Worm (Caenorhabditis elegans): ENCODE results near the gene R11G1.1.

The R11G1.1 gene

DNA sequence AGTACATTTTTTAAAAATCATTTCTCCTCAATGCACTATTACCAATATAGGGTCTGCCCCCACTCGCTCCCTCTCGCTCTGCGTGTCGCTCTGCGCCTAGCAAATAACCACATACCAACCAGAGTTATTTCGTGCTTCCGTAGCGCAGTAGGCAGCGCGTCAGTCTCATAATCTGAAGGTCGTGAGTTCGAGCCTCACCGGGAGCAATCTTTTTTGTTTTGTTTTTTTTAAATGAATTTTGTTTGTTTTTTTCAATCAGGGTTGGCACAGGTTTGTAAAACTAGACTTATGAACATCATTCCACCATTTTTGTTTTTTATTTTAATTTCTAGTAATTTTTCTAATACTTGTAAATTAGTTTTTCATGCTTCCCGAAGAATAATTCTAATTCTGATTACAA is 38.3 kb downstream of the R11G1.1 start (continued):
- 0 out of 2 replicates have a peak, but pooled peaks have one; percentile 77 for TF ChIP-seq aptf-3 (GFP tag; IDR thresholded peaks at IDR 0.05)
- TF ChIP-seq mxl-1 (tag; optimal IDR thresholded peaks at IDR 0.05): peak; percentile 66
- no peak for TF ChIP-seq dpff-1 (tag; optimal IDR thresholded peaks at IDR 0.05)
- TF ChIP-seq F39B2.1 (GFP tag; IDR thresholded peaks at IDR 0.05): no peak
- no peak for TF ChIP-seq attf-6 (GFP tag; IDR thresholded peaks at IDR 0.05)
- peak; percentile 1 for TF ChIP-seq sptf-2 (GFP tag; optimal IDR thresholded peaks at IDR 0.05)
- TF ChIP-seq B0261.1 (tag; optimal IDR thresholded peaks at IDR 0.05): peak; percentile 98
- peak; percentile 13 for TF ChIP-seq lsl-1 (GFP tag; optimal IDR thresholded peaks at IDR 0.05)
- peak; percentile 86 for TF ChIP-seq ekl-4 (GFP tag; IDR thresholded peaks at IDR 0.05)
- TF ChIP-seq nhr-90 (tag; optimal IDR thresholded peaks at IDR 0.05): peak; percentile 91
- peak; percentile 93 for TF ChIP-seq pbrm-1 (GFP tag; IDR thresholded peaks at IDR 0.05)
- peak; percentile 81 for TF ChIP-seq ZK185.1 (tag; optimal IDR thresholded peaks at IDR 0.05; ENCODE audit: poor library complexity, severe bottlenecking)
- peak; percentile 89 for TF ChIP-seq hmg-1.2 (GFP tag; IDR thresholded peaks at IDR 0.05)
- TF ChIP-seq tbp1 (GFP tag; optimal IDR thresholded peaks at IDR 0.05): peak; percentile 99
- TF ChIP-seq mes-4 (tag; optimal IDR thresholded peaks at IDR 0.05): peak; percentile 48
- no peak for TF ChIP-seq ceh-91 (GFP tag; IDR thresholded peaks at IDR 0.05)
- TF ChIP-seq T07F8.4 (tag; optimal IDR thresholded peaks at IDR 0.05): peak; percentile 71
- TF ChIP-seq F49E8.2 (tag; optimal IDR thresholded peaks at IDR 0.05; ENCODE audit: insufficient read depth): no peak
- TF ChIP-seq K11D2.4 (GFP tag; IDR thresholded peaks at IDR 0.05): peak; percentile 76
- TF ChIP-seq Y56A3A.18 (GFP tag; IDR thresholded peaks at IDR 0.05): peak; percentile 80; the same call in 1 of the 2 replicates
- no peak for TF ChIP-seq nhr-27 (tag; optimal IDR thresholded peaks at IDR 0.05)
- TF ChIP-seq ztf-26 (tag; optimal IDR thresholded peaks at IDR 0.05): peak; percentile 62
- no peak for TF ChIP-seq nfya-1 (tag; optimal IDR thresholded peaks at IDR 0.05; ENCODE audit: borderline replicate concordance, insufficient read depth)
- peak; percentile 77 for TF ChIP-seq snpc-3.4 (tag; optimal IDR thresholded peaks at IDR 0.05)
- TF ChIP-seq pha-4 (tag; optimal IDR thresholded peaks at IDR 0.05): no peak
- peak; percentile 73; the same call in 1 of the 2 replicates for TF ChIP-seq lir-1 (GFP tag; conservative IDR thresholded peaks at IDR 0.05)
- TF ChIP-seq Y53F4B.3 (GFP tag; IDR thresholded peaks at IDR 0.05): no peak
- 0 out of 2 replicates have a peak, but pooled peaks have one; percentile 27 for TF ChIP-seq madf-8 (GFP tag; conservative IDR thresholded peaks at IDR 0.05)
- TF ChIP-seq zfh-2 (GFP tag; conservative IDR thresholded peaks at IDR 0.05): 0 out of 2 replicates have a peak, but pooled peaks have one; percentile 6
- TF ChIP-seq somi-1 (GFP tag; optimal IDR thresholded peaks at IDR 0.05): peak; percentile 76
- peak; percentile 49; the same call in 1 of the 2 replicates for TF ChIP-seq madf-6 (GFP tag; IDR thresholded peaks at IDR 0.05)
- 0 out of 2 replicates have a peak, but pooled peaks have one; percentile 29 for TF ChIP-seq let-526 (GFP tag; IDR thresholded peaks at IDR 0.05)
- peak; percentile 73 for TF ChIP-seq F52B5.7 (tag; optimal IDR thresholded peaks at IDR 0.05)
- 0 out of 2 replicates have a peak, but pooled peaks have one; percentile 73 for TF ChIP-seq ztf-25 (GFP tag; IDR thresholded peaks at IDR 0.05)
- TF ChIP-seq B0019.2 (GFP tag; conservative IDR thresholded peaks at IDR 0.05): peak; percentile 40; the same call in 1 of the 2 replicates
- TF ChIP-seq gei-17 (GFP tag; optimal IDR thresholded peaks at IDR 0.05): peak; percentile 63
- no peak for TF ChIP-seq F57A8.1 (GFP tag; optimal IDR thresholded peaks at IDR 0.05)
- peak; percentile 74 for TF ChIP-seq lin-40 (tag; optimal IDR thresholded peaks at IDR 0.05)
- peak; percentile 70 for TF ChIP-seq egl-44 (GFP tag; IDR thresholded peaks at IDR 0.05)
- 0 out of 2 replicates have a peak, but pooled peaks have one; percentile 78 for TF ChIP-seq bed-1 (GFP tag; IDR thresholded peaks at IDR 0.05)
- no peak for TF ChIP-seq sdz-38 (tag; optimal IDR thresholded peaks at IDR 0.05)
- TF ChIP-seq K12H6.12 (tag; optimal IDR thresholded peaks at IDR 0.05): peak; percentile 50
- peak; percentile 56; the same call in 1 of the 2 replicates for TF ChIP-seq cebp-1 (GFP tag; IDR thresholded peaks at IDR 0.05)
- peak; percentile 76 for TF ChIP-seq cebp-1 (tag; optimal IDR thresholded peaks at IDR 0.05)
- peak; percentile 89 for TF ChIP-seq dox-1 (GFP tag; IDR thresholded peaks at IDR 0.05)
- peak; percentile 65 for TF ChIP-seq B0035.1 (tag; optimal IDR thresholded peaks at IDR 0.05)
- TF ChIP-seq ztf-6 (GFP tag; IDR thresholded peaks at IDR 0.05): no peak; the same call in 1 of the 2 replicates
